Worm (Caenorhabditis elegans) whole organism, L3 larva: Measurements from ENCODE around the gene F08G12.1.

Experiments used
- R02D3.7 ChIP-seq: fragments of 150-350 bp; optimal IDR thresholded peaks from 2 replicates; lab custom pipeline; 2014; ENCODE audit warnings: missing biosample characterization, missing genetic modification characterization
- aly-2 ChIP-seq: fragments of 150-350 bp; optimal IDR thresholded peaks from 2 replicates; lab custom pipeline; 2014; ENCODE audit warnings: missing biosample characterization, missing genetic modification characterization
- ceh-82 ChIP-seq: fragments of 150-350 bp; optimal IDR thresholded peaks from 2 replicates; lab custom pipeline; 2014; ENCODE audit warnings: missing biosample characterization, missing genetic modification characterization
- elt-2 ChIP-seq: sonication (generic microtip); optimal IDR thresholded peaks from 2 replicates; lab custom pipeline; 2016; ENCODE audit warnings: missing genetic modification reagents, mild to moderate bottlenecking, missing genetic modification characterization, missing compliant biosample characterization
- fkh-2 ChIP-seq: fragments of 150-350 bp; optimal IDR thresholded peaks from 2 replicates; lab custom pipeline; 2014; ENCODE audit warnings: missing biosample characterization, missing genetic modification reagents, missing genetic modification characterization
- jun-1 ChIP-seq: fragments of 150-350 bp; optimal IDR thresholded peaks from 2 replicates; lab custom pipeline; 2014; ENCODE audit warnings: missing biosample characterization, missing genetic modification reagents, missing genetic modification characterization
- nhr-11 ChIP-seq: fragments of 150-350 bp; optimal IDR thresholded peaks from 2 replicates; lab custom pipeline; 2014; ENCODE audit warnings: missing biosample characterization, missing genetic modification characterization
- nhr-237 ChIP-seq: fragments of 150-350 bp; optimal IDR thresholded peaks from 2 replicates; lab custom pipeline; 2014; ENCODE audit warnings: missing biosample characterization, missing genetic modification characterization
- nhr-77 ChIP-seq: fragments of 150-350 bp; optimal IDR thresholded peaks from 2 replicates; lab custom pipeline; 2014; ENCODE audit warnings: missing biosample characterization, missing genetic modification characterization

DNA sequence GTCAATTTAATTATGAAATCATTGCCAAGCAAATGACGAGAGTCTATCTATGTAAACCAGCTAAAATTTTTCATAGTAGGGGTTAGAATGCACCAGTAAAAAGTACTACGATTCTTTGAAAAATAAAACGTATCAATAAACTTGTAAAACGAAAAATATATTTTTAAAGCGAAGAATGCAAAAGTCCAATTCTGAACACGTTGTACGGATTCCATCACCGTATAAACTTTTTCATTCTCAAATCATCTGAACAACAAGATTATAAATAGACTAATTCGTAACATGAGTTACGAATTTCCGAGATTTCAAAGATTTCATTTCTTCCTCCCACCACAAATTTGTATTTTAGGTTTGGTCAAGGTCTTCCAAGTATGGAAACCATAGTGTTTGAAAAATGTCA lies 11.1 kb upstream of the F08G12.1 start, which contains the start of gene nlp-57:
- TF ChIP-seq aly-2 (tag; lab: Kevin White, UChicago) = no peak
- no peak for TF ChIP-seq nhr-11 (tag; lab: Kevin White, UChicago)
- no peak for TF ChIP-seq R02D3.7 (tag; lab: Kevin White, UChicago)
- no peak for TF ChIP-seq nhr-237
- no peak for TF ChIP-seq ceh-82
- TF ChIP-seq jun-1 (tag; lab: Kevin White, UChicago) = no peak
- TF ChIP-seq elt-2 (tag; lab: Kevin White, UChicago) = no peak
- no peak for TF ChIP-seq nhr-77
- no peak for TF ChIP-seq fkh-2 (tag; lab: Kevin White, UChicago)
